Fruit fly (Drosophila melanogaster) whole organism, embryonic: Measurements from ENCODE around the gene Cyp303a1.

Source experiments
- Blimp-1 ChIP-seq: fragments of 200-800 bp; sonication (Bioruptor generic); optimal IDR thresholded peaks from 3 replicates; lab custom pipeline; 2018; ENCODE audit warnings: missing biosample characterization, missing genetic modification characterization, mild to moderate bottlenecking, moderate library complexity, missing genetic modification reagents
- BtbVII ChIP-seq: fragments of 200-800 bp; sonication (Bioruptor generic); optimal IDR thresholded peaks from 3 replicates; lab custom pipeline; 2017; ENCODE audit warnings: missing biosample characterization, mild to moderate bottlenecking, missing genetic modification characterization
- CG10565 ChIP-seq: fragments of 200-800 bp; sonication (Bioruptor generic); optimal IDR thresholded peaks from 3 replicates; lab custom pipeline; 2016; ENCODE audit warnings: missing biosample characterization, mild to moderate bottlenecking, missing genetic modification characterization
- CG1233 ChIP-seq: fragments of 200-800 bp; sonication (Bioruptor generic); optimal IDR thresholded peaks from 4 replicates; lab custom pipeline; 2018; ENCODE audit warnings: missing biosample characterization, mild to moderate bottlenecking, missing genetic modification characterization
- CG16779 ChIP-seq: fragments of 200-800 bp; sonication (Bioruptor generic); IDR thresholded peaks from 2 replicates; pipeline ENCODE4 v1.3.6; 2022; ENCODE audit warnings: missing biosample characterization, missing genetic modification characterization
- CG17359 ChIP-seq: fragments of 200-800 bp; sonication (Bioruptor generic); optimal IDR thresholded peaks from 3 replicates; lab custom pipeline; 2018; ENCODE audit warnings: missing biosample characterization, mild to moderate bottlenecking, missing genetic modification characterization, moderate library complexity
- CG1832 ChIP-seq: fragments of 200-800 bp; sonication (Bioruptor generic); optimal IDR thresholded peaks from 2 replicates; lab custom pipeline; 2017; ENCODE audit warnings: missing biosample characterization, mild to moderate bottlenecking, missing genetic modification characterization, inconsistent platforms
- CG18619 ChIP-seq: fragments of 200-800 bp; sonication (Bioruptor generic); optimal IDR thresholded peaks from 3 replicates; lab custom pipeline; 2017; ENCODE audit warnings: missing biosample characterization, mild to moderate bottlenecking, missing genetic modification characterization
- CG30403 ChIP-seq: fragments of 200-800 bp; sonication (Bioruptor generic); optimal IDR thresholded peaks from 3 replicates; lab custom pipeline; 2016; ENCODE audit warnings: missing biosample characterization, missing genetic modification characterization
- CG3065 ChIP-seq: fragments of 200-800 bp; sonication (Bioruptor generic); optimal IDR thresholded peaks from 2 replicates; lab custom pipeline; 2016; ENCODE audit warnings: missing biosample characterization, missing genetic modification characterization
- CG34422 ChIP-seq: fragments of 200-800 bp; sonication (Bioruptor generic); IDR thresholded peaks from 3 replicates; pipeline ENCODE4 v1.3.6; 2022; ENCODE audit warnings: missing biosample characterization, missing genetic modification characterization
- CG7928 ChIP-seq: fragments of 200-800 bp; sonication (Bioruptor generic); optimal IDR thresholded peaks from 2 replicates; lab custom pipeline; 2017; ENCODE audit warnings: missing biosample characterization, mild to moderate bottlenecking, missing genetic modification characterization
- CG9437 ChIP-seq: fragments of 200-800 bp; sonication (Bioruptor generic); optimal IDR thresholded peaks from 2 replicates; lab custom pipeline; 2018; ENCODE audit warnings: missing biosample characterization, mild to moderate bottlenecking, missing genetic modification characterization
- CG9817 ChIP-seq: fragments of 200-800 bp; sonication (Bioruptor generic); optimal IDR thresholded peaks from 2 replicates; lab custom pipeline; 2018; ENCODE audit warnings: missing biosample characterization, mild to moderate bottlenecking, missing genetic modification characterization, moderate library complexity
- CrebB ChIP-seq: fragments of 200-800 bp; sonication (Bioruptor generic); optimal IDR thresholded peaks from 3 replicates; lab custom pipeline; 2018; ENCODE audit warnings: missing biosample characterization, mild to moderate bottlenecking, missing genetic modification characterization
- Dad ChIP-seq: fragments of 200-800 bp; sonication (Bioruptor generic); optimal IDR thresholded peaks from 3 replicates; lab custom pipeline; 2016; ENCODE audit warnings: missing biosample characterization, missing genetic modification characterization
- Dip3 ChIP-seq: fragments of 200-800 bp; sonication (Bioruptor generic); optimal IDR thresholded peaks from 3 replicates; lab custom pipeline; 2016; ENCODE audit warnings: missing biosample characterization, missing genetic modification characterization
- Elba2 ChIP-seq: fragments of 200-800 bp; sonication (Bioruptor generic); optimal IDR thresholded peaks from 3 replicates; lab custom pipeline; 2016; ENCODE audit warnings: missing biosample characterization, missing genetic modification characterization
- Ets65A ChIP-seq: fragments of 200-800 bp; sonication (Bioruptor generic); peaks from one replicate; lab custom pipeline; 2016; ENCODE audit warnings: missing biosample characterization, missing genetic modification characterization
- GATAe ChIP-seq: fragments of 200-800 bp; sonication (Bioruptor generic); conservative IDR thresholded peaks from 2 replicates; pipeline ENCODE4 v1.3.6; 2022; ENCODE audit warnings: missing biosample characterization, missing genetic modification characterization
- HHEX ChIP-seq: fragments of 200-800 bp; sonication (Bioruptor generic); optimal IDR thresholded peaks from 3 replicates; lab custom pipeline; 2017; ENCODE audit warnings: missing biosample characterization, mild to moderate bottlenecking, missing genetic modification characterization, missing genetic modification reagents
- Poxn ChIP-seq: fragments of 200-800 bp; sonication (Bioruptor generic); IDR thresholded peaks from 2 replicates; pipeline ENCODE4 v1.3.6; 2022; ENCODE audit warnings: missing biosample characterization, missing genetic modification characterization
- Scr ChIP-seq: fragments of 200-800 bp; sonication (Bioruptor generic); IDR thresholded peaks from 2 replicates; pipeline ENCODE4 v1.3.6; 2022; ENCODE audit warnings: missing biosample characterization, missing genetic modification characterization; ENCODE audit not compliant: partially characterized antibody
- Sry-β ChIP-seq: fragments of 200-800 bp; sonication (Bioruptor generic); optimal IDR thresholded peaks from 2 replicates; lab custom pipeline; 2018; ENCODE audit warnings: missing biosample characterization, mild to moderate bottlenecking, missing genetic modification characterization, moderate library complexity
- Vsx1 ChIP-seq: fragments of 200-800 bp; sonication (Bioruptor generic); optimal IDR thresholded peaks from 2 replicates; lab custom pipeline; 2017; ENCODE audit warnings: missing biosample characterization, mild to moderate bottlenecking, missing genetic modification characterization, missing genetic modification reagents
- aop ChIP-seq: fragments of 200-800 bp; sonication (Bioruptor generic); IDR thresholded peaks from 2 replicates; pipeline ENCODE4 v1.3.6; 2022; ENCODE audit warnings: missing biosample characterization, missing genetic modification characterization
- az2 ChIP-seq: fragments of 200-800 bp; sonication (Bioruptor generic); optimal IDR thresholded peaks from 3 replicates; lab custom pipeline; 2016; ENCODE audit warnings: missing biosample characterization, missing genetic modification characterization
- chn ChIP-seq: fragments of 200-800 bp; sonication (Bioruptor generic); optimal IDR thresholded peaks from 2 replicates; lab custom pipeline; 2016; ENCODE audit warnings: missing biosample characterization, missing genetic modification characterization
- hb ChIP-seq: fragments of 200-800 bp; sonication (Bioruptor generic); IDR thresholded peaks from 3 replicates; pipeline ENCODE4 v1.3.6; 2022; ENCODE audit warnings: missing biosample characterization, missing genetic modification characterization; ENCODE audit not compliant: partially characterized antibody
- jing ChIP-seq: fragments of 200-800 bp; sonication (Bioruptor generic); optimal IDR thresholded peaks from 2 replicates; lab custom pipeline; 2018; ENCODE audit warnings: missing biosample characterization, mild to moderate bottlenecking, missing genetic modification characterization
- kah ChIP-seq: fragments of 200-800 bp; sonication (Bioruptor generic); optimal IDR thresholded peaks from 2 replicates; lab custom pipeline; 2018; ENCODE audit warnings: missing biosample characterization, mild to moderate bottlenecking, missing genetic modification characterization
- lab ChIP-seq: fragments of 200-800 bp; sonication (Bioruptor generic); optimal IDR thresholded peaks from 3 replicates; lab custom pipeline; 2017; ENCODE audit warnings: missing biosample characterization, missing genetic modification characterization, mild to moderate bottlenecking, moderate library complexity, missing genetic modification reagents
- maf-S ChIP-seq: fragments of 200-800 bp; sonication (Bioruptor generic); optimal IDR thresholded peaks from 2 replicates; lab custom pipeline; 2016; ENCODE audit warnings: missing biosample characterization, missing genetic modification characterization
- nerfin-1 ChIP-seq: fragments of 200-800 bp; sonication (Bioruptor generic); optimal IDR thresholded peaks from 3 replicates; lab custom pipeline; 2019; ENCODE audit warnings: missing biosample characterization, mild to moderate bottlenecking, missing genetic modification characterization, moderate library complexity
- odd ChIP-seq: fragments of 200-800 bp; sonication (Bioruptor generic); optimal IDR thresholded peaks from 2 replicates; lab custom pipeline; 2017; ENCODE audit warnings: missing biosample characterization, mild to moderate bottlenecking, missing genetic modification characterization
- otp ChIP-seq: fragments of 200-800 bp; sonication (Bioruptor generic); IDR thresholded peaks from 3 replicates; pipeline ENCODE4, ENCODE4 v1.3.6; 2022; ENCODE audit warnings: missing biosample characterization, missing genetic modification characterization
- phol ChIP-seq: fragments of 200-800 bp; sonication (Bioruptor generic); optimal IDR thresholded peaks from 3 replicates; lab custom pipeline; 2018; ENCODE audit warnings: missing biosample characterization, mild to moderate bottlenecking, missing genetic modification characterization, moderate library complexity
- prd ChIP-seq, 3 experiments: fragments of >200 bp in 2 of 3; fragments of 200-800 bp in 1 of 3; sonication (Bioruptor generic) in 1 of 3; optimal IDR thresholded peaks in 2 of 3; IDR thresholded peaks in 1 of 3; 2 replicates in 2 of 3; 3 replicates in 1 of 3; pipeline versions ENCODE4 v1.3.6 to Lab custom; 2017 to 2022; ENCODE audit warnings: missing biosample characterization in 1 of 3, missing genetic modification characterization in 1 of 3
- sd ChIP-seq: fragments of 200-800 bp; sonication (Bioruptor generic); optimal IDR thresholded peaks from 3 replicates; lab custom pipeline; 2018; ENCODE audit warnings: missing biosample characterization, mild to moderate bottlenecking, missing genetic modification characterization, moderate library complexity
- sens ChIP-seq: fragments of 200-800 bp; sonication (Bioruptor generic); peaks from one replicate; lab custom pipeline; 2016; ENCODE audit warnings: missing biosample characterization, missing genetic modification characterization
- sisA ChIP-seq: fragments of 200-800 bp; sonication (Bioruptor generic); IDR thresholded peaks from 2 replicates; pipeline ENCODE4 v1.3.6; 2022; ENCODE audit warnings: missing biosample characterization, missing genetic modification characterization
- sr ChIP-seq: fragments of 200-800 bp; sonication (Bioruptor generic); IDR thresholded peaks from 3 replicates; pipeline ENCODE4 v1.3.6; 2022; ENCODE audit warnings: missing biosample characterization, missing genetic modification characterization
- tll ChIP-seq, 2 experiments: fragments of 200-800 bp in 1 of 2; fragments of >200 bp in 1 of 2; sonication (Bioruptor generic) in 1 of 2; optimal IDR thresholded peaks; 2 replicates each; lab custom pipeline; 2017 to 2019; ENCODE audit warnings: missing biosample characterization in 2 of 2, missing genetic modification characterization in 2 of 2, mild to moderate bottlenecking in 1 of 2, moderate library complexity in 1 of 2
- tna ChIP-seq: fragments of 200-800 bp; sonication (Bioruptor generic); IDR thresholded peaks from 2 replicates; pipeline ENCODE4 v1.3.6; 2022; ENCODE audit warnings: missing biosample characterization, missing genetic modification characterization; ENCODE audit not compliant: partially characterized antibody
- zfh2 ChIP-seq: fragments of 200-800 bp; sonication (Bioruptor generic); optimal IDR thresholded peaks from 2 replicates; lab custom pipeline; 2016; ENCODE audit warnings: missing biosample characterization, missing genetic modification characterization

Gene Cyp303a1

DNA sequence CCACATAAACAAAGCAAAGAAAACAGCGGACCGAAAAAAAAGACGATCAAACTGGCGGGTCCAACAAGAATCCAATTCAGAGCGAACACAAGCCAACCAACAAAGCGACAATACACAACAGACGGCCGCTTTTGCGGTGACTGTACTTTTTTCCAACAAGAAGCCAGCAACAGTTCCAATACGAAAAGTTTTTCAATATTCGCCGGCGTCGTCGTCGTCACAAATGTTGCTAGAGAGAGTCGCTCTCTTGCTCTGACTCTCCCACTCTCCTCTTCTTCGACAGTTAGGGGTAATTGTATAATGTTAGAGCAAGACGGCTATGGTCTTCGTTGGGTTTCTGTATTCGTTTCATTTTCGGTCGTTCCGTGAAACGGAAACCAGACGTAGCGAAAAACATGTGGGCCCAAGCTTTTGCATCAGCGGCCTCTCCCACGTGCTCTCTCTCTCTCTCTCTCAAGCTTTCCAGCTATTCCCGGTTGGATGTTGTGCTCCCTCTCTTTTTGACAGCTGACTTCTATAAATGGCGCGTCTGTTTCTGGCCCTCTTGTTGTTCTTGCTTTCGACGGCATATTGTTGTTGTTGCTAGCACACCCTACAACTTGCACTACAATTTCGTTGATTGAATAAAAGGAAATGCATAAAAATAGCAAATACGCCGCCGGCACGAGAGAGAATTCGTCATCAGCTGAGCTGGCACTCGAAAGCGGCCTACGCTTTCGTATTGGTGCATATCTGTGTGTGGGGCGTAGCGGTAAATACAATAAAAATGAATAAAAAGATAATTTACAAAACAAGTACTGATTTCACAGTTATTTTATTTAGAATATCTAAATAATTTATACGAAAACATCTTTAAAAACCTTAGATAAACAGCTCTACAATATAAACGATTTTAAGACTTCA, 24.5 kb upstream of the Cyp303a1 start (continued):
- TF ChIP-seq Poxn (GFP tag; lab: Robert Waterston, UW): no peak
- TF ChIP-seq Elba2 (GFP tag; lab: Kevin White, UChicago): peak; percentile 69
- TF ChIP-seq sisA: no peak
- peak; percentile 84 for TF ChIP-seq sens
- TF ChIP-seq maf-S (GFP tag; lab: Kevin White, UChicago): no peak
- peak; percentile 67 for TF ChIP-seq nerfin-1
- no peak for TF ChIP-seq aop (GFP tag; lab: Robert Waterston, UW)
- TF ChIP-seq kah (GFP tag; lab: Kevin White, UChicago): peak; percentile 90
- no peak for TF ChIP-seq CG34422 (GFP tag; lab: Robert Waterston, UW)

DNA sequence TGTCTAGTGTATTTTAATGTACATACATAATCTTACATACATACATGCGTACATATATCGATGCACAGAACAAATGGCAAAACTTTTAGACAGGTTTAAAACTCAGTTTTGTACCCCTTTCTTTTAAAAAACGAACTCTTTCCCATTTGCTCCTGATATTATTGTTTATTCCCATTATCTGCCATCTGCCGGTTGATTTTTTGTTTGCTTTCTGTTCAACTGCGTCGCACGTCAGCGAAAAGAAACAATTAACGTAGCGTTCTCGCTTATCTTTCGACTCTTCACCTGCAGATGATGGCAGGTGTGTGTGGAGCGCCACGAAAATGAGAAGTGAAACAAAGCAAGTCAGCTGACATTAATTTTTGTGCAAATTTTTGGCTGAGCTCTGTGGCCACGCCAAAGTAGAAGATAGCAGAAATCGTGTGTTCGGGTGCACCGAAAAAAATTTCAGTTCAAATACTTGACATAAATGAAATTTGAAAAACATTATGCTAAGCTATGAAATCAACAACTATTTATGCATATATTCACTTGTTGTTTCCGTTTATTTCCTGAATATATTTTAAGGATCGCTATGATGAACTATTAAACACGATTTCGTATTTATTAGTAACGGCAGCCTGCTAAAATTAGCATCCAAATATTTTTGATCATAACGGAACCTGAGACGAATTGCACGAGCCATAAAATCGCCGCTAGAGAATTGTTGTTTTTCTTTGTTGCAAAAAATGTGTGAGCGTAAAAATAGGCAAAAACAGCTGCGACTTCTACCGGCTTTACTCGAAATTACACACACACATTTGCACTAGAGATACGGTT, 23.1 kb upstream of the Cyp303a1 start:
- TF ChIP-seq zfh2 (peak; percentile 30), HHEX (peak; percentile 22), CG10565 (GFP tag; lab: Kevin White, UChicago) (no peak), Scr (GFP tag; lab: Robert Waterston, UW) (no peak), CrebB (no peak), CG1233 (peak; percentile 11), CG9437 (peak; percentile 17), CG7928 (no peak), sd (tag; lab: Kevin White, UChicago) (no peak), GATAe (GFP tag; lab: Robert Waterston, UW) (no peak), CG17359 (peak; percentile 13), CG18619 (GFP tag; lab: Kevin White, UChicago) (peak; percentile 7), CG9817 (tag; lab: Kevin White, UChicago) (no peak), Dad (GFP tag; lab: Kevin White, UChicago) (no peak), odd (GFP tag; lab: Kevin White, UChicago) (no peak), Ets65A (GFP tag; lab: Kevin White, UChicago) (peak; percentile 59), prd (optimal IDR thresholded peaks at IDR 0.05; lab: Kevin White, UChicago) (no peak), prd (GFP tag; IDR thresholded peaks at IDR 0.05; lab: Robert Waterston, UW) (no peak), Vsx1 (GFP tag; lab: Kevin White, UChicago) (no peak), lab (no peak), Dip3 (peak; percentile 37), CG30403 (peak; percentile 37), CG1832 (GFP tag; lab: Kevin White, UChicago) (no peak), tll (GFP tag; optimal IDR thresholded peaks at IDR 0.05; lab: Kevin White, UChicago) (peak in 1 of 2 experiments; percentile 46), Blimp-1 (GFP tag; lab: Kevin White, UChicago) (peak; percentile 0), sr (no peak), chn (GFP tag; lab: Kevin White, UChicago) (no peak), Sry-β (GFP tag; lab: Kevin White, UChicago) (no peak), BtbVII (GFP tag; lab: Kevin White, UChicago) (peak; percentile 2), CG16779 (GFP tag; lab: Robert Waterston, UW) (no peak), hb (GFP tag; lab: Robert Waterston, UW) (no peak), otp (GFP tag; lab: Robert Waterston, UW) (no peak), jing (GFP tag; lab: Kevin White, UChicago) (no peak), phol (tag; lab: Kevin White, UChicago) (peak; percentile 25), CG3065 (no peak), CG34422 (GFP tag; lab: Robert Waterston, UW) (no peak), az2 (no peak), tna (no peak)
